Worm (Caenorhabditis elegans): ENCODE results near the gene clec-2.

DNA sequence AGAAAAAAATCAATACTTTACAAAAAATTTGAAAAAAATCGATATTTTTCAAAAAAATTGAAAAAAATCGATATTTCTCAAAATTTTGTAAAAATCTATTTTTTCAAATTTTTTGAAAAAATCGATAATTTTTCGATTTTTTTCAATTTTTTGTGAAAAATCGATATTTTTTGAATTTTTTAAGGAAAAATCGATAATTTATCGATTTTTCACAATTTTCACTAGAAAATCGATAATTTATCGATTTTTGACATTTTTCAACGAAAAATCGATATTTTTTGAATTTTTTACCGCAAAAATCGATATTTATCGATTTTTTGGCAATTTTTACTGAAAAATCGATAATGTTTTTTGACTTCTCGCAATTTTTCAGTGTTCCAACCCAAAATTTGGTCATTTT is 40.1 kb upstream of the clec-2 start:
- TF ChIP-seq tab-1 (GFP tag; IDR thresholded peaks at IDR 0.05), result no peak
- TF ChIP-seq ztf-23 (GFP tag; IDR thresholded peaks at IDR 0.05), result no peak
- TF ChIP-seq T22C8.4 (GFP tag; IDR thresholded peaks at IDR 0.05), result peak; percentile 88
- no peak for TF ChIP-seq ztf-29 (GFP tag; IDR thresholded peaks at IDR 0.05)
- TF ChIP-seq klf-2 (GFP tag; conservative IDR thresholded peaks at IDR 0.05), result no peak
- TF ChIP-seq med-1 (GFP tag; optimal IDR thresholded peaks at IDR 0.05; ENCODE audit: insufficient read depth), result no peak
- TF ChIP-seq flt-1 (GFP tag; IDR thresholded peaks at IDR 0.05), result no peak
- no peak for TF ChIP-seq ref-1 (GFP tag; conservative IDR thresholded peaks at IDR 0.05)
- TF ChIP-seq cog-1 (tag; optimal IDR thresholded peaks at IDR 0.05), result no peak

Data from whole organism, midembryonic.